Worm (Caenorhabditis elegans): ENCODE results near the gene mfsd-10.

DNA sequence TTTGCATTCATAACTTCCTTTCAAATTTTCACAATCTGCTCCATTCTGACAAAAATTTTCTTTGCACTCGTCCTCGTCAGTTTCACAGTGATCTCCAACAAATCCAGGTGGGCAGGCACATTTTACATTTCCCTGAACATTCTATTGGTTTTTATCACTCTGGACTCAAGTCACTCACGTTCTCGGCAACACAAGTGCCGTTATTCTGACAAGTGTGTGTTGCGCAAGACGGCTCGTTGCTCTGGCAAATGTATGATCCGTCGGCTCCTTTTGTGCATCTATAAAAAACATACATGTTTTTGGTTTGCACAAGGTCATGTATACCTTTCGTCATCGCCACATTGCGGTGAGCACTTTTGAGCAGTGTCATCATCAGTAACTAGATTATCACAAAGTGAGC lies 44.2 kb upstream of the mfsd-10 start:
- no peak for TF ChIP-seq C08G9.2 (tag; optimal IDR thresholded peaks at IDR 0.05)
- no peak for TF ChIP-seq pax-1 (tag; optimal IDR thresholded peaks at IDR 0.05)
- no peak for TF ChIP-seq hlh-6 (tag; optimal IDR thresholded peaks at IDR 0.05)
- no peak for TF ChIP-seq ceh-24 (tag; optimal IDR thresholded peaks at IDR 0.05)
- TF ChIP-seq ceh-31 (tag; optimal IDR thresholded peaks at IDR 0.05) = no peak
- no peak for TF ChIP-seq ama-1 (optimal IDR thresholded peaks at IDR 0.05)
- TF ChIP-seq K09A11.1 (tag; optimal IDR thresholded peaks at IDR 0.05; ENCODE audit: insufficient read depth) = no peak

All from whole organism, late embryonic.